Fruit fly (Drosophila melanogaster): ENCODE measurements around the gene CG11714.

Gene CG11714

DNA sequence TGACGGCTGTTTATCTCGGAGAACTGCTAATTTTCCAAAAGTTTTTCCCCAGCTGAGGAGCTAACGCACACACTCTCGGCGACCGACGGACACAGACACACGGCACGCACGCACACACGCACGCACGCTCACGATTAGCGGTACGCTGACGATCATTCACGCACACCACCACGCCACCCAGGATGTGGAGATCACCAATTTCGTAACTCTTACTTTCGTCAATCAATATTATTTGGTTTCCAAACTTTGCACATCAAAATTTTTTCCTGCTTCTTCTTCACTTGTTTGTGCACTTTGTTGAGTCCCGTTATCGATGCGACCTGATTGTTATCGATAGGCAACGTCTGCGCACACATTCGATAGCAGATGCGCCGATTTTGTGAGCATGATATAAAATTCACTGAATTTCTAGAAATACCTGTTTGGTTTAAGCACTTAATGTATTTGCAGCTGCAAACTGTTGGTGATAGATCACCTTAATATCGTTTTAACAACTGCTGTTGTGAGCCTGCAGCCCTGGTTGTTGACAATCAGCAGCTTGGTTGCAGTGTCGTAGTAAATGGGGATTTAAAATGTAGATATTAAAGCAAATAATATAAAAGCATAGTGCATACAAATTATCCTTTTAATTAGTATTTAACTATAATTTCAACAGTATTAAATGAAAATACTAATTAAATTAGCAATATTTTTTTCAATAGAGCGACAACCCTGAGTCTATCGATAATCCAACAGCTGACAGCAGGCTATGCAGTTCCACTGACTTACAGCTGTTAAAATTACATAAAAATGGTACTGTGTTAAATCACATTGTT lies 39.6 kb upstream of the CG11714 start, which contains the start of the genes CG7394 and Mob2 (continued):
- TF ChIP-seq zen2 (GFP tag; IDR thresholded peaks at IDR 0.05; ENCODE audit: partially characterized antibody), result no peak; the same call in 2 of the 3 replicates
- peak; percentile 92 for TF ChIP-seq H2.0 (GFP tag; IDR thresholded peaks at IDR 0.05)
- TF ChIP-seq dysf (GFP tag; IDR thresholded peaks at IDR 0.05), result peak; percentile 91
- peak; percentile 88 to 92 for TF ChIP-seq Hr51 (GFP tag; optimal IDR thresholded peaks at IDR 0.05)
- TF ChIP-seq tll (GFP tag; optimal IDR thresholded peaks at IDR 0.05), result peak in 1 of 2 experiments; percentile 40
- TF ChIP-seq tio (GFP tag; optimal IDR thresholded peaks at IDR 0.05), result peak; percentile 87
- peak; percentile 85 for TF ChIP-seq seq (GFP tag; IDR thresholded peaks at IDR 0.05)
- peak; percentile 86 for TF ChIP-seq CG18262 (tag; optimal IDR thresholded peaks at IDR 0.05)
- peak; percentile 64 for TF ChIP-seq GATAe (GFP tag; conservative IDR thresholded peaks at IDR 0.05)
- peak; percentile 95 for TF ChIP-seq CG17385 (GFP tag; optimal IDR thresholded peaks at IDR 0.05)
- TF ChIP-seq MBD-R2 (GFP tag; IDR thresholded peaks at IDR 0.05), result peak; percentile 81
- peak; percentile 83 for TF ChIP-seq Bgb (GFP tag; IDR thresholded peaks at IDR 0.05; ENCODE audit: partially characterized antibody)
- peak; percentile 83 for TF ChIP-seq NfI (GFP tag; optimal IDR thresholded peaks at IDR 0.05)
- peak; percentile 86 for TF ChIP-seq Oli (tag; optimal IDR thresholded peaks at IDR 0.05)
- peak; percentile 93 for TF ChIP-seq CG9727 (GFP tag; optimal IDR thresholded peaks at IDR 0.05)
- TF ChIP-seq fd96Cb (tag; optimal IDR thresholded peaks at IDR 0.05), result peak; percentile 87
- peak; percentile 79; the same call in 2 of the 3 replicates for TF ChIP-seq otp (GFP tag; IDR thresholded peaks at IDR 0.05)
- TF ChIP-seq Hmx (GFP tag; optimal IDR thresholded peaks at IDR 0.05), result peak; percentile 82
- TF ChIP-seq CG34422 (GFP tag; IDR thresholded peaks at IDR 0.05), result peak; percentile 81
- TF ChIP-seq CG2202 (tag; optimal IDR thresholded peaks at IDR 0.05), result peak; percentile 84
- TF ChIP-seq HLH3B (GFP tag; IDR thresholded peaks at IDR 0.05), result peak; percentile 91
- peak; percentile 75 for TF ChIP-seq CG7987 (GFP tag; optimal IDR thresholded peaks at IDR 0.05)
- peak; percentile 94 for TF ChIP-seq vvl (GFP tag; IDR thresholded peaks at IDR 0.05)
- peak; percentile 81 for TF ChIP-seq CG10462 (GFP tag; optimal IDR thresholded peaks at IDR 0.05)
- peak; percentile 37 for TF ChIP-seq Spps (tag; optimal IDR thresholded peaks at IDR 0.05)
- TF ChIP-seq CG3407 (GFP tag; optimal IDR thresholded peaks at IDR 0.05), result peak; percentile 62
- peak; percentile 81 for TF ChIP-seq ase (GFP tag; IDR thresholded peaks at IDR 0.05)
- peak; percentile 88 for TF ChIP-seq ci (GFP tag; IDR thresholded peaks at IDR 0.05)
- TF ChIP-seq zen (tag; optimal IDR thresholded peaks at IDR 0.05), result peak; percentile 79
- TF ChIP-seq NFAT (GFP tag; IDR thresholded peaks at IDR 0.05), result peak; percentile 91
- TF ChIP-seq CG10274 (GFP tag; optimal IDR thresholded peaks at IDR 0.05), result peak; percentile 58
- peak; percentile 38 for TF ChIP-seq CG8359 (GFP tag; optimal IDR thresholded peaks at IDR 0.05; ENCODE audit: borderline replicate concordance)
- TF ChIP-seq CG10431 (GFP tag; optimal IDR thresholded peaks at IDR 0.05), result peak; percentile 44
- TF ChIP-seq luna (GFP tag; optimal IDR thresholded peaks at IDR 0.05), result peak; percentile 63
- no peak for TF ChIP-seq Tbp (GFP tag; optimal IDR thresholded peaks at IDR 0.05)
- TF ChIP-seq CG10366 (GFP tag; IDR thresholded peaks at IDR 0.05), result peak; percentile 93
- 0 out of 2 replicates have a peak, but pooled peaks have one; percentile 7 for TF ChIP-seq ham (GFP tag; IDR thresholded peaks at IDR 0.05)
- TF ChIP-seq CG14667 (GFP tag; IDR thresholded peaks at IDR 0.05), result peak; percentile 81
- peak; percentile 77 for TF ChIP-seq CG33213 (GFP tag; optimal IDR thresholded peaks at IDR 0.05)
- TF ChIP-seq CG13287 (GFP tag; IDR thresholded peaks at IDR 0.05; ENCODE audit: partially characterized antibody), result peak; percentile 92
- peak; percentile 17 for TF ChIP-seq NC2α (GFP tag; optimal IDR thresholded peaks at IDR 0.05)
- peak; percentile 80 for TF ChIP-seq twi (tag; optimal IDR thresholded peaks at IDR 0.05)
- TF ChIP-seq zfh2 (GFP tag; optimal IDR thresholded peaks at IDR 0.05), result peak; percentile 80
- TF ChIP-seq CG6272 (GFP tag; IDR thresholded peaks at IDR 0.05), result peak; percentile 84
- peak; percentile 43 for TF ChIP-seq kah (GFP tag; optimal IDR thresholded peaks at IDR 0.05)
- TF ChIP-seq Nf-YB (GFP tag; optimal IDR thresholded peaks at IDR 0.05), result peak; percentile 73
- TF ChIP-seq CG10321 (GFP tag; IDR thresholded peaks at IDR 0.05), result peak; percentile 67
- peak; percentile 87 for TF ChIP-seq CG34376 (GFP tag; optimal IDR thresholded peaks at IDR 0.05)
